Worm (Caenorhabditis elegans) whole organism, late embryonic: ENCODE results near the gene C17A2.2.
"Not testable (repeated sequence)": the region's sequence is repeated elsewhere in the genome, so short reads cannot be mapped to it uniquely, and the experiment has no call there.

Source experiments
- C38D4.7 ChIP-seq: fragments of 200-800 bp; sonication (Bioruptor generic); optimal IDR thresholded peaks from 2 replicates; lab custom pipeline; 2018; ENCODE audit warnings: mild to moderate bottlenecking, missing genetic modification characterization, moderate library complexity, missing compliant biosample characterization
- K09A11.1 ChIP-seq: sonication (generic microtip); optimal IDR thresholded peaks from 2 replicates; lab custom pipeline; 2017; ENCODE audit warnings: antibody characterized with exemption, mild to moderate bottlenecking, missing genetic modification characterization, missing compliant biosample characterization; ENCODE audit not compliant: insufficient read depth
- T23F11.4 ChIP-seq: fragments of 200-800 bp; sonication (Bioruptor generic); optimal IDR thresholded peaks from 2 replicates; lab custom pipeline; 2018; ENCODE audit warnings: mild to moderate bottlenecking, missing genetic modification characterization, missing compliant biosample characterization
- Y22D7AL.16 ChIP-seq: sonication (generic microtip); optimal IDR thresholded peaks from 2 replicates; lab custom pipeline; 2016; ENCODE audit warnings: missing genetic modification characterization, missing compliant biosample characterization
- ahr-1 ChIP-seq: sonication (generic microtip); optimal IDR thresholded peaks from 2 replicates; lab custom pipeline; 2016; ENCODE audit warnings: missing genetic modification characterization, missing compliant biosample characterization
- ama-1 ChIP-seq: fragments of 150-350 bp; optimal IDR thresholded peaks from 2 replicates; lab custom pipeline; 2014
- ceh-14 ChIP-seq: sonication (generic microtip); optimal IDR thresholded peaks from 2 replicates; lab custom pipeline; 2016; ENCODE audit warnings: missing genotype, missing genetic modification characterization, missing compliant biosample characterization
- ceh-18 ChIP-seq: sonication (generic microtip); optimal IDR thresholded peaks from 2 replicates; lab custom pipeline; 2016; ENCODE audit warnings: missing genetic modification characterization, missing compliant biosample characterization
- ceh-22 ChIP-seq: sonication (generic microtip); optimal IDR thresholded peaks from 2 replicates; lab custom pipeline; 2017; ENCODE audit warnings: missing biosample characterization, missing genetic modification characterization
- ceh-34 ChIP-seq: sonication (generic microtip); optimal IDR thresholded peaks from 2 replicates; lab custom pipeline; 2016; ENCODE audit warnings: mild to moderate bottlenecking, missing genetic modification characterization, missing compliant biosample characterization
- ceh-45 ChIP-seq: fragments of 200-800 bp; sonication (Bioruptor generic); IDR thresholded peaks from 2 replicates; pipeline ENCODE4 v1.3.6; 2022; ENCODE audit warnings: missing genetic modification reagents, missing genetic modification characterization, missing compliant biosample characterization
- ceh-48 ChIP-seq: sonication (generic microtip); optimal IDR thresholded peaks from 2 replicates; lab custom pipeline; 2016; ENCODE audit warnings: missing genetic modification characterization, inconsistent platforms, missing compliant biosample characterization
- che-1 ChIP-seq: sonication (generic microtip); optimal IDR thresholded peaks from 2 replicates; lab custom pipeline; 2016; ENCODE audit warnings: mild to moderate bottlenecking, missing genetic modification characterization, missing compliant biosample characterization
- dmd-4 ChIP-seq: sonication (generic microtip); optimal IDR thresholded peaks from 2 replicates; lab custom pipeline; 2016; ENCODE audit warnings: borderline replicate concordance, missing genetic modification characterization, missing compliant biosample characterization
- elt-2 ChIP-seq: sonication (generic microtip); optimal IDR thresholded peaks from 2 replicates; lab custom pipeline; 2016; ENCODE audit warnings: missing genetic modification reagents, missing genetic modification characterization, missing compliant biosample characterization
- fax-1 ChIP-seq: sonication (generic microtip); optimal IDR thresholded peaks from 2 replicates; lab custom pipeline; 2016; ENCODE audit warnings: missing genotype, missing genetic modification characterization, missing compliant biosample characterization
- hlh-15 ChIP-seq: sonication (generic microtip); optimal IDR thresholded peaks from 2 replicates; lab custom pipeline; 2016; ENCODE audit warnings: missing genetic modification characterization, missing compliant biosample characterization
- hlh-30 ChIP-seq: sonication (generic microtip); optimal IDR thresholded peaks from 2 replicates; lab custom pipeline; 2017; ENCODE audit warnings: antibody characterized with exemption, missing genetic modification characterization, missing compliant biosample characterization; ENCODE audit not compliant: insufficient read depth
- hlh-6 ChIP-seq: sonication (generic microtip); optimal IDR thresholded peaks from 2 replicates; lab custom pipeline; 2016; ENCODE audit warnings: missing genotype, missing genetic modification characterization, missing compliant biosample characterization
- nfya-1 ChIP-seq: sonication (generic microtip); optimal IDR thresholded peaks from 2 replicates; lab custom pipeline; 2017; ENCODE audit warnings: missing genetic modification characterization, mild to moderate bottlenecking, missing compliant biosample characterization, antibody characterized with exemption, moderate library complexity
- nhr-232 ChIP-seq: sonication (generic microtip); optimal IDR thresholded peaks from 2 replicates; lab custom pipeline; 2016; ENCODE audit warnings: missing genetic modification characterization, missing compliant biosample characterization
- odd-2 ChIP-seq: sonication (generic microtip); optimal IDR thresholded peaks from 2 replicates; lab custom pipeline; 2017; ENCODE audit warnings: antibody characterized with exemption, mild to moderate bottlenecking, missing genetic modification characterization, missing compliant biosample characterization
- pax-1 ChIP-seq: fragments of 150-350 bp; optimal IDR thresholded peaks from 2 replicates; lab custom pipeline; 2014; ENCODE audit warnings: missing biosample characterization, missing genetic modification characterization
- pha-2 ChIP-seq: sonication (generic microtip); optimal IDR thresholded peaks from 2 replicates; lab custom pipeline; 2017; ENCODE audit warnings: mild to moderate bottlenecking, missing genetic modification characterization, missing compliant biosample characterization
- pha-4 ChIP-seq: fragments of 150-350 bp; optimal IDR thresholded peaks from 2 replicates; lab custom pipeline; 2018; ENCODE audit warnings: missing biosample characterization, missing genetic modification reagents, missing genetic modification characterization
- pros-1 ChIP-seq: fragments of 150-350 bp; optimal IDR thresholded peaks from 2 replicates; lab custom pipeline; 2014; ENCODE audit warnings: missing biosample characterization, missing genetic modification reagents, missing genetic modification characterization
- sdc-2 ChIP-seq: sonication (generic microtip); optimal IDR thresholded peaks from 2 replicates; lab custom pipeline; 2016; ENCODE audit warnings: missing genotype, missing genetic modification characterization, missing compliant biosample characterization
- sox-4 ChIP-seq: sonication (generic microtip); optimal IDR thresholded peaks from 2 replicates; lab custom pipeline; 2017; ENCODE audit warnings: mild to moderate bottlenecking, missing genetic modification characterization, inconsistent platforms, missing compliant biosample characterization
- syd-9 ChIP-seq: sonication (generic microtip); optimal IDR thresholded peaks from 2 replicates; lab custom pipeline; 2016; ENCODE audit warnings: mild to moderate bottlenecking, missing genetic modification characterization, moderate library complexity, missing compliant biosample characterization
- tbx-2 ChIP-seq: sonication (generic microtip); optimal IDR thresholded peaks from 2 replicates; lab custom pipeline; 2016; ENCODE audit warnings: missing genetic modification characterization, missing compliant biosample characterization
- unc-3 ChIP-seq, 2 experiments: fragments of 200-800 bp in 1 of 2; sonication (Bioruptor generic) in 1 of 2; sonication (generic microtip) in 1 of 2; conservative IDR thresholded peaks in 1 of 2; optimal IDR thresholded peaks in 1 of 2; 2 replicates each; pipeline versions ENCODE4 v1.3.6 to Lab custom; 2016 to 2022; ENCODE audit warnings: missing compliant biosample characterization in 2 of 2, missing genetic modification characterization in 2 of 2, missing genetic modification reagents in 1 of 2
- unc-42 ChIP-seq: sonication (generic microtip); optimal IDR thresholded peaks from 2 replicates; lab custom pipeline; 2016; ENCODE audit warnings: missing genotype, missing genetic modification characterization, missing compliant biosample characterization
- unc-55 ChIP-seq: sonication (generic microtip); optimal IDR thresholded peaks from 2 replicates; lab custom pipeline; 2017; ENCODE audit warnings: missing biosample characterization, missing genetic modification reagents, missing genetic modification characterization
- unc-86 ChIP-seq: sonication (generic microtip); optimal IDR thresholded peaks from 2 replicates; lab custom pipeline; 2016; ENCODE audit warnings: missing genetic modification characterization, missing compliant biosample characterization
- zip-5 ChIP-seq: sonication (generic microtip); optimal IDR thresholded peaks from 2 replicates; lab custom pipeline; 2016; ENCODE audit warnings: missing genetic modification characterization, missing compliant biosample characterization
- ztf-16 ChIP-seq: sonication (generic microtip); optimal IDR thresholded peaks from 2 replicates; lab custom pipeline; 2017; ENCODE audit warnings: missing genetic modification characterization, missing compliant biosample characterization

The C17A2.2 gene

ce11 chrII:3815445-3816208, 30.5 kb upstream of the C17A2.2 start:
- no peak for TF ChIP-seq unc-42
- peak; percentile 33 for TF ChIP-seq elt-2 (tag; lab: Kevin White, UChicago)

- not testable (repeated sequence) for TF ChIP-seq Y22D7AL.16 (tag; lab: Kevin White, UChicago); unc-86; unc-42
Observed at ce11 chrII:3816251-3816849, 29.8 kb upstream of the C17A2.2 start, which contains the start of gene fbxa-24. TSS of gene fbxa-24 (plus strand) at chrII:3816526.

- TF ChIP-seq pha-4 (tag; lab: Kevin White, UChicago) (no peak), ceh-34 (tag; lab: Kevin White, UChicago) (no peak), elt-2 (tag; lab: Kevin White, UChicago) (no peak), unc-55 (GFP tag; lab: Kevin White, UChicago) (no peak), pax-1 (tag; lab: Kevin White, UChicago) (no peak), ceh-45 (GFP tag; lab: Robert Waterston, UW) (no peak), pros-1 (no peak), sdc-2 (tag; lab: Kevin White, UChicago) (no peak), dmd-4 (tag; lab: Kevin White, UChicago) (no peak), pha-2 (tag; lab: Kevin White, UChicago) (no peak), syd-9 (tag; lab: Kevin White, UChicago) (no peak), ceh-48 (tag; lab: Kevin White, UChicago) (no peak), K09A11.1 (tag; lab: Kevin White, UChicago) (no peak), T23F11.4 (no peak), sox-4 (no peak), che-1 (tag; lab: Kevin White, UChicago) (no peak)
Observed at ce11 chrII:3821248-3821647, 24.9 kb upstream of the C17A2.2 start, which contains the start of gene F54D10.7. TSS of gene F54D10.7 (minus strand) at chrII:3821296.

- no peak for TF ChIP-seq unc-3 (GFP tag; conservative IDR thresholded peaks at IDR 0.05; lab: Robert Waterston, UW)
- no peak for TF ChIP-seq unc-3 (tag; optimal IDR thresholded peaks at IDR 0.05; lab: Kevin White, UChicago)
- TF ChIP-seq C38D4.7 (GFP tag; lab: Kevin White, UChicago), result no peak
- TF ChIP-seq Y22D7AL.16 (tag; lab: Kevin White, UChicago), result no peak
- TF ChIP-seq hlh-6, result no peak
Observed at ce11 chrII:3823855-3824254, 22.3 kb upstream of the C17A2.2 start, which contains the start of gene skr-15. TSS of gene skr-15 (plus strand) at chrII:3824155.

- TF ChIP-seq unc-55 (GFP tag; lab: Kevin White, UChicago), result no peak
- no peak for TF ChIP-seq tbx-2 (tag; lab: Kevin White, UChicago)
- TF ChIP-seq odd-2 (tag; lab: Kevin White, UChicago), result no peak
- no peak for TF ChIP-seq T23F11.4
- no peak for TF ChIP-seq ceh-22 (tag; lab: Kevin White, UChicago)
- TF ChIP-seq ceh-14 (tag; lab: Kevin White, UChicago), result no peak
- no peak for TF ChIP-seq ceh-18 (tag; lab: Kevin White, UChicago)
- TF ChIP-seq nhr-232 (tag; lab: Kevin White, UChicago), result no peak
- no peak for TF ChIP-seq elt-2 (tag; lab: Kevin White, UChicago)
- no peak for TF ChIP-seq ahr-1 (tag; lab: Kevin White, UChicago)
- TF ChIP-seq hlh-15 (tag; lab: Kevin White, UChicago), result no peak
- no peak for TF ChIP-seq dmd-4 (tag; lab: Kevin White, UChicago)
- no peak for TF ChIP-seq hlh-30 (tag; lab: Kevin White, UChicago)
- no peak for TF ChIP-seq ama-1 (lab: Kevin White, UChicago)
- TF ChIP-seq fax-1 (tag; lab: Kevin White, UChicago), result no peak
- TF ChIP-seq nfya-1, result no peak
- TF ChIP-seq zip-5 (tag; lab: Kevin White, UChicago), result no peak
- TF ChIP-seq pros-1, result no peak
- no peak for TF ChIP-seq ztf-16 (tag; lab: Kevin White, UChicago)
Observed at ce11 chrII:3827801-3828200, 18.3 kb upstream of the C17A2.2 start, which contains the start of gene F54D10.8. TSS of gene F54D10.8 (minus strand) at chrII:3827901.
